Fruit fly (Drosophila melanogaster) Kc167 (cell line): ENCODE data around the gene Scgalpha.

Source experiments
- Myc ChIP-seq: fragments of >200 bp; optimal IDR thresholded peaks from 2 replicates; lab custom pipeline; 2017; ENCODE audit warnings: missing external identifiers
- Sin3A ChIP-seq: fragments of >200 bp; optimal IDR thresholded peaks from 2 replicates; lab custom pipeline; 2018; ENCODE audit warnings: missing external identifiers
- h ChIP-seq: fragments of >200 bp; optimal IDR thresholded peaks from 3 replicates; lab custom pipeline; 2018; ENCODE audit warnings: missing external identifiers
- insv ChIP-seq: fragments of >200 bp; optimal IDR thresholded peaks from 3 replicates; lab custom pipeline; 2018; ENCODE audit warnings: missing external identifiers
- psq ChIP-seq: fragments of >200 bp; optimal IDR thresholded peaks from 2 replicates; lab custom pipeline; 2017; ENCODE audit warnings: missing external identifiers
- ttk ChIP-seq: sonication (Bioruptor generic); optimal IDR thresholded peaks from 2 replicates; lab custom pipeline; 2017; ENCODE audit warnings: missing external identifiers

Scgalpha gene

DNA sequence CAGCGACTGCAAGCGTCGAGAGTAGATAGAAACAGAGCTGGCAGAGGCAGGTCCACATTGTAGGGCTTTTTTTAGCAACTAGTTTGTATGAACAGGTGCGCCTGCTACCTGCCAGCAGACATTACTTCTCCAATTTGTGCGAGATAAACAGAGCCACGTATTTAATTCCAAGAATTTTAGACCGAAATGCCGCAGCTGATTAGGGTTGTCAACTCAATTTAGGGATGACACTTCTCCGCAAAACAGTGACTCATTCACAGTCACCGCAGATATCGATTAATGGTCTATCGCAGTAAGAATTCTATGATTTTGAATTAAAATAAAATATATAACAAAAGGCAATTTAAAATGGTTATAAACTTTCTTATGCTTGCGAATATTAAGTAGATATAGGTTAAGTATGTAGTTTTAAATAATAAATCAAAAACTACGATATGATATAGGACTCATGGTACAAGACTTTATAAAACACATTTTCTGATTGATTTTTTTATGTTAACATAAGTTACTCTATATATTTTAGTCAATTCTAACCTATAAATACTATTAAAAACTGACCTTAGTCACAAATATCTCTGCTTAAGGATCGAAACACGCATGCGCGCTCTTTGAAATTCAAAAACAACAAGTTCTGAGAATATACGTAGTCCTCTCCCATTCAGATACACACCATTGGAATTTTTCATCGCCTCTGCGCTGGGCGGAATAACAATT is at the start of gene Scgalpha, which contains the start of gene wol:
Scgalpha (plus strand) TSS at position 664 of the 714 bp plus-strand sequence.
wol (minus strand) TSS at position 220 of the 714 bp plus-strand sequence.
- TF ChIP-seq Sin3A (lab: Kevin White, UChicago), result no peak

DNA sequence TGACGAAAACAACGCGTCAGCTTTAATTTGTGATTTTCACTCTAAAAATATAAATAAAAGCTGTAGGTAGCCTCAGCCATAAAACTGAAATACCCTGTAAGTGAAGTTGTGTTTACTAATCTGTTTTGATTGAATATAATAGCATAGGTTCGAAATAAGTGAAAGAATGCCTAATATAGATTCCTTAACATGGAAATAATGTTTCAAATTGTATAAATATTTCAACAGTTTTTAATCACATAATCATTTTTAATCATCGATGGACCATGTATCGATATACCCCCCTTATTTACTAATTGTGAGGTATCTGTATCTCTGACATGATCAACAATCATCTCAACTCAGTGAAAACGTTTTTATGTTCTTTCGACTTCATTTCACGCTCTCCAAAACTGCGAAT is 47.8 kb upstream of the Scgalpha start:
- TF ChIP-seq Myc (lab: Kevin White, UChicago) (no peak), Sin3A (lab: Kevin White, UChicago) (no peak), ttk (lab: Kevin White, UChicago) (no peak), insv (lab: Kevin White, UChicago) (no peak), psq (no peak), h (lab: Kevin White, UChicago) (no peak)

DNA sequence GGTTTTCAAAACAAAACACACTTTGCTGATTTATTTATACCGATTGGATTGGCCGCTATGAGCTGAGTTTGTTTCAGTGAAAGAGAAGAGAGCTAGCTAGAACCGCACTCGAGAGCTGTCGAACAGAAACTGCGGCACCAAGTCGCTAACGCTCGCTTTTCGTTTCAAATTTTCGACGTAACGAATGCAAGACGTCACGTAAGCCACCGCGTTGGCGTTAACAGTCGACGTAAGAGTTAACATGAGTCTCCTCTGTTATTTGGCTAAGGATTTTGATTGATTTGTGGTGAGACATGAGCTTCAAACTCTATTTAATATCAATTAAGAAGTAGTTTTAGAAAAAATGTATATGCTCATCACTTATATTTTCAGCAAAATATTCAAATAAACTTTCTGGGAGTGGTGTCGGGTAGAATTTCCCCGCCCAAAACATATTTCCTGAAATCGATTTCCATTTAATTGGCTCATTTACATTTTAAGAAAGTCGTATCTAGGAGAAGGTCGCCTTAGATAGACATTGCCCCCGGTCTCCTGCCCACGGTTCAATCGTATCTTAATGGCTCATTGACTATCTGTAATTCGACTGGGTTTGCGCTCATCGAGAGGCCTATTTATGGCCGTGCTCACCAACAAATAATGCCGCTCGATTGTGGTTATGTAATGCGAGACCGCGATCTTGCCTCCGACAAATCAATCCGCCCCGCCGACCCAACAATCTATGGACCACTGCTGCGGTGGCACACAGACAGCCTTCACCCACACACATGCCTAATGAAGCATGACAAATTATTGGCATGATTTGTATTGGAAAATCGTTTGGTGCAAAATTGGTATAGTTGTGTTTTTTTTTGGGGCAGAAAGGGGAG is 45.6 kb upstream of the Scgalpha start, which contains the start of gene CG8086:
CG8086 (minus strand) TSS at position 102 of the 866 bp plus-strand sequence.
- TF ChIP-seq h (lab: Kevin White, UChicago), result no peak
- no peak for TF ChIP-seq ttk (lab: Kevin White, UChicago)

DNA sequence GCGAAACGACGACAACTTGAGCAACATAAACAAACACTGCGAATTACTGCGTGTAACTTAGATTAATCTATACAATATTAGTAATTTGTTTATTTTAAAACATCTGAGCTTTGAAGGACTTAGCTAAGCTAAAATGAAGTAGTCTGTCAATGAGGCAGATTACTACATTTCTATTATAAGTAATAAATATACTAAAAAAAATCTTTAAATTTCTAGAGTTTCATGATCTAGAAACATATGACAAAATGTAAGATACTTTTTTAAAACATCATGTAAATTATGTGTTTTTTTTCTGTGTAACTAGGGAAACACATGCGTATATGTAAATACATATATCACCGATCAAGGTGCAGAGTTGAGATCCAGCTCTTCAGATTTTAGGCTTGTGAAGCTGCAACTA is 37.1 kb upstream of the Scgalpha start:
- TF ChIP-seq psq (no peak), insv (lab: Kevin White, UChicago) (no peak), Myc (lab: Kevin White, UChicago) (no peak), h (lab: Kevin White, UChicago) (no peak), Sin3A (lab: Kevin White, UChicago) (no peak), ttk (lab: Kevin White, UChicago) (no peak)

DNA sequence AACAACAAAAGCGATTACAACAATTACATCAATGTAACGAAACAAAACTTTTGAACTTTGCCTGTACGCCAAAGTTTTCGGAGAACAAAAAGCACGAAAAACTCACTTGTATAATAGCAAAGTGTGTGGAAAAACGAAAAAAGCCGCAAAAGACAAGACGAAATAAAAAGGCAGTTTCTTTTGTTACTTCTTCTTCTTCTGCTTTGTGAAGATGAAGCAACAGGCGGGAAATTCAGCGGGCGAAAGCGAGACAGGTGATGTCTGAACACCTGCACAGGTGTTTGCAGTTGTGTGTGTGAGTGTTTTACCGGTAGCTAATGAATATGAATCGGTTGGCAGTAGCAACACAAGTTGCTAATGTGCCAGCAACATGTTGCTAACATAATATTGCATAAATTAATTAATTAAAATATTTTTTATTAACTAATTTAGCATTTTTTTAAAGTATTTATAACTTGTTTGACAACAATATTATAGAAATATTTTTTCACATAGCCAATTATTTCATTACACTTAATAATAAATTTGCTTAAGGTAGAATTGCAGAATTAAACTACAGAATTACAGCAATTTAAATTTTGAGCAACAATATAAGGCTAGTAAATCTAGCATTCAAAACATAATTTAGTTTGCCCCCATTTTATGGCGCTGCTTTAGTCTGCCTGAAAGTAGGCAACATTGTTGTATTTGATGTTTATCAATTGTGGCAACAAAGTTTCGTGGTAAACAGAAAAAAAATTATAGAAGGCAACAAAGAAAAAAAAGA is 36.4 kb upstream of the Scgalpha start:
- TF ChIP-seq h (lab: Kevin White, UChicago) (no peak), psq (no peak), Sin3A (lab: Kevin White, UChicago) (no peak), Myc (lab: Kevin White, UChicago) (no peak), insv (lab: Kevin White, UChicago) (no peak), ttk (lab: Kevin White, UChicago) (no peak)

DNA sequence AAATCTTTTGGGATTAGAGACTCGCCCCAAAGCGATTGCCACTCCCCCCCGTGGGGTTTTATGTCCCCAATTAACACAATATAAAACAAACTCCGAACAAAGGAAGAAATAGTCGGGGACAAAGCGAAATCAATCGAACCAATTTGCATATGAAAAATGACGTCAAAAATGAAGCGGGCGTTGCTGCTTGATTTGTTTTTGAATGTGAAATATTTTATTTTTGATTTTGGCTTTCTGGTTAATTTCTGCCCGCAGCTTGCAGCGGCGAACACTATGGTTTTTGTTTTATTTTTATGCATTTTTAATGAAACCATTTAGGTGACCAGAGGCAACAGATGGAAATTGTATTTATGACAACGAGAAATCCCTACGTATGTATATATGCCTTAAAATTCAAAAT is 34.5 kb upstream of the Scgalpha start:
- TF ChIP-seq insv (lab: Kevin White, UChicago) (no peak), Sin3A (lab: Kevin White, UChicago) (no peak), psq (no peak), ttk (lab: Kevin White, UChicago) (no peak), Myc (lab: Kevin White, UChicago) (no peak), h (lab: Kevin White, UChicago) (no peak)

DNA sequence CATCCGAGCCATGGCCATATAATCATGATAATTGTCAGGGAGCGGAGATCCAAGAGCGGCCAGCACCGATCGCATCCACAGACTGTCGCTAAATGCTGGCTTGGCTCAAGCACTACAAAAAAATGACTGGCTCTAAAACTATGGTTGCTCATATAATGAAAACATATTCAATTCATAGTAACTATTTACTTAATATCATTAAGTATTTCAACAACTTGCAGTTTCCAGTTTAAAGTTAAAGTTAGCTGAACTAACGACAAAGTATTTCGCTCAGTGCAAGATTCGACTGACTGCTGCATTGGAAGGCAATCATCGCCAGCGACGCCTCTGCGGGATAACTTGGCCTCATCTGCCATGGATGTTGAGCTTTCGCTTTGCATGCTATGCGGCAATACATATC is 32.3 kb upstream of the Scgalpha start:
- TF ChIP-seq ttk (lab: Kevin White, UChicago), result no peak
- no peak for TF ChIP-seq psq
- TF ChIP-seq h (lab: Kevin White, UChicago), result no peak
- TF ChIP-seq Sin3A (lab: Kevin White, UChicago), result no peak
- TF ChIP-seq insv (lab: Kevin White, UChicago), result no peak
- TF ChIP-seq Myc (lab: Kevin White, UChicago), result no peak

DNA sequence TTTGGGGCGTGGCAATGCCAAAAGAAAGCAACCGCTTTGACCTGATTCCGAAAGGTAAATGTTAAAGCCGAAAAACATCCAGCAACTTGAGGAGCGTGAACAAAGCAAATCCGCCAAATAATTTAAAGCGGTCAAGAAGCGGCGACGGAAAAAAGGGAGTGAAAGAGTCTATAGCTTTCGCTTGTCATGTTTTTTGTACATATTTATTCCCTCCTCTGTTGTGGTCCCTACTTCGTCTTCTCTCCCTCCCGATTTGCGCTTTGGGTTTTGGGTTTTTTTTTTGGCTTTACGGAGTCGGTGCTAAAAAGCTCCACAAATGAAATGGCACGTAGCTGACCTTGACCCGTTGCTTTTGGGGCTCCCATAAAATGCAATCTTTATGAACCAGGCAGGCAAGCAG is 29.1 kb upstream of the Scgalpha start:
- no peak for TF ChIP-seq Sin3A (lab: Kevin White, UChicago)
- TF ChIP-seq ttk (lab: Kevin White, UChicago), result no peak
- TF ChIP-seq insv (lab: Kevin White, UChicago), result no peak
- no peak for TF ChIP-seq psq
- no peak for TF ChIP-seq Myc (lab: Kevin White, UChicago)
- TF ChIP-seq h (lab: Kevin White, UChicago), result no peak

DNA sequence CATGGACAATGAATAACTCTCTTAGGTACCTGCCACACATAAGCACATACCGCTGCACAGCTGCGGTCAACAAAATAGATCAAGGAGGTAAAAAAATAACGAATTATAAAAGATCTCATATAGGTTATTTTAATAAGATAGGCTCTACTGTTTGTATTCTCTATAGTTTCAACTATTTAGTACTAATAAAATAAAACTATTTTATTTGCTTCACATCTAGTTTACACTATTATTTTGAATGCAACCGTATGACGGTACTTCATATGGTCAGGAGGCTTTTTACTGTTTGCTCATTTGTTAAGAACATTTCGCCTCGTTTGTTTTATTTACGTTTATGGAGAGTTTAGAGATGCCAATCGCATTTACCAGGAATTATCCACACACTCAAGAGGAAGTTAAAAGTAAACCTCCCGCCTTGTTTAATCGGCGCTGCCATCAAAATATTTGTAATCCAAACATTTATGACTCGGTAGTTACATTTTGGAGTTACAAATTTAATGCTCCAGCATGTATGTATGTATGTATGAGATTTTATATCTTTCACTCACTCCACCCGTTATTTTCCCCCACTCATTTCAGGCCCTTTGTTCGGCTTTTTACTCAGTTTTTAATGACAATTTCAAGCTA is 28.2 kb upstream of the Scgalpha start:
- no peak for TF ChIP-seq Sin3A (lab: Kevin White, UChicago)
- no peak for TF ChIP-seq h (lab: Kevin White, UChicago)
- no peak for TF ChIP-seq ttk (lab: Kevin White, UChicago)
- no peak for TF ChIP-seq Myc (lab: Kevin White, UChicago)
- TF ChIP-seq psq, result no peak
- no peak for TF ChIP-seq insv (lab: Kevin White, UChicago)

DNA sequence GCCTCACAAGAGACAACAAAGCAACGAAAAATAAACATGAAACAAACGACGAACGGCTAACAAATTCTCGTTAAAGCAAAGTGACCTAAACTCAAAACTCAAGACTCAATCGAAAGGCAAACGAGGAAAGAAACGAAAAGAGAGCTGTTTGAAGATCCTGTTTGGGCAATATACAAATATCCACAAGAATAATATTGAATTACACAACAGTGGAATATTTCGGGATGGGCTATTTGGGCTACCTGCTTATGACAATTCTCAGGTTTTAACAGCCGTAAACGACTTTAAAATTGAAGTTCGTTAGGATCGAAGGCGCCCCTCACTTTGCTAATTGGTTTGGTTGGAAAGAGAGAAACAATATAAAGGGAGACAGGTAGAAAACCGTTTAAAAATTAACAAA is 26.9 kb upstream of the Scgalpha start:
- no peak for TF ChIP-seq psq
- no peak for TF ChIP-seq h (lab: Kevin White, UChicago)
- no peak for TF ChIP-seq ttk (lab: Kevin White, UChicago)
- no peak for TF ChIP-seq insv (lab: Kevin White, UChicago)
- no peak for TF ChIP-seq Sin3A (lab: Kevin White, UChicago)
- TF ChIP-seq Myc (lab: Kevin White, UChicago), result no peak

DNA sequence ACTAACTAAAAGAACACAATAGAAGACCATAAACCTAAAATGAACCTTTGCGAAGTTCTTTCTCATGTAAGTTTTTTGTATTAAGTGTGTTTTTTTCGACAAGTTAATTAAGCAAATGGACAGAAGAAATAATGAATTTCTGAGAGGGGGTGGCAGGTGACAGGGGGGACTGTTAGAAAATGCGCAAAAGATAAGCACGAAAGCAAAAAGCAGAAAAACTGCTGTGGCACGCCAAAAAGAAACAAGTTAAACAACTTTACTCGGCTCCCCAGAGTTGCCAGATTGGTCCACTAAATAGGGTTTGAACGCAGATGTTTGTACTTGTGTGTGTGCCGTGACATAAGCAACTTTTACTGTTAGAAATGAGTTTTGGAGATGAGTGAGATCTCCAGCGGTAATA is 26.3 kb upstream of the Scgalpha start:
- TF ChIP-seq h (lab: Kevin White, UChicago) (no peak), insv (lab: Kevin White, UChicago) (no peak), ttk (lab: Kevin White, UChicago) (no peak), Myc (lab: Kevin White, UChicago) (no peak), Sin3A (lab: Kevin White, UChicago) (no peak), psq (no peak)
